Worm (Caenorhabditis elegans) whole organism, early embryonic: ENCODE measurements around the gene Y32F6A.4.

ENCODE experiments used
- ama-1 ChIP-seq: fragments of 150-350 bp; optimal IDR thresholded peaks from 2 replicates; lab custom pipeline; 2014
- hmbx-1 ChIP-seq: sonication (generic microtip); optimal IDR thresholded peaks from 2 replicates; lab custom pipeline; 2016; ENCODE audit warnings: mild to moderate bottlenecking, missing genetic modification characterization, missing compliant biosample characterization
- hmg-4 ChIP-seq: fragments of 200-800 bp; sonication (Bioruptor generic); optimal IDR thresholded peaks from 2 replicates; lab custom pipeline; 2018; ENCODE audit warnings: mild to moderate bottlenecking, missing genetic modification characterization, missing compliant biosample characterization
- tbx-11 ChIP-seq: fragments of 200-800 bp; sonication (Bioruptor generic); IDR thresholded peaks from 2 replicates; pipeline ENCODE4 v1.3.6; 2022; ENCODE audit warnings: missing genetic modification characterization, missing compliant biosample characterization

ce11 chrV:10433721-10434120, at the start of gene Y32F6A.4:
- TF ChIP-seq ama-1 (lab: Kevin White, UChicago) (no peak), hmbx-1 (no peak), tbx-11 (GFP tag; lab: Robert Waterston, UW) (no peak), hmg-4 (GFP tag; lab: Kevin White, UChicago) (no peak)
